Worm (Caenorhabditis elegans) whole organism, young adult: ENCODE data around the gene pals-32.

Source experiments
- B0261.1 ChIP-seq: sonication (generic microtip); optimal IDR thresholded peaks from 2 replicates; lab custom pipeline; 2016; ENCODE audit warnings: mild to moderate bottlenecking, missing genetic modification characterization, moderate library complexity, missing compliant biosample characterization
- B0336.3 ChIP-seq: fragments of 200-800 bp; sonication (Bioruptor generic); IDR thresholded peaks from 2 replicates; pipeline ENCODE4 v1.3.6; 2022; ENCODE audit warnings: missing genetic modification characterization, missing compliant biosample characterization
- F10E7.11 ChIP-seq: sonication (generic microtip); optimal IDR thresholded peaks from 2 replicates; lab custom pipeline; 2017; ENCODE audit warnings: mild to moderate bottlenecking, missing genetic modification characterization, moderate library complexity, missing compliant biosample characterization
- F37B4.10 ChIP-seq: fragments of 200-800 bp; sonication (Bioruptor generic); IDR thresholded peaks from 2 replicates; pipeline ENCODE4 v1.3.6; 2022; ENCODE audit warnings: missing genetic modification characterization, missing compliant biosample characterization
- Y53F4B.3 ChIP-seq: fragments of 200-800 bp; sonication (Bioruptor generic); IDR thresholded peaks from 2 replicates; pipeline ENCODE4 v1.3.6; 2022; ENCODE audit warnings: missing genetic modification reagents, missing genetic modification characterization, missing compliant biosample characterization
- Y53G8AR.9 ChIP-seq: fragments of 200-800 bp; sonication (Bioruptor generic); conservative IDR thresholded peaks from 2 replicates; pipeline ENCODE4 v1.3.6; 2022; ENCODE audit warnings: missing genetic modification reagents, missing genetic modification characterization, missing compliant biosample characterization
- Y56A3A.18 ChIP-seq: fragments of 200-800 bp; sonication (Bioruptor generic); IDR thresholded peaks from 2 replicates; pipeline ENCODE4 v1.3.6; 2022; ENCODE audit warnings: missing genetic modification reagents, missing genetic modification characterization, missing compliant biosample characterization
- Y95B8A.8 ChIP-seq: fragments of 200-800 bp; sonication (Bioruptor generic); IDR thresholded peaks from 2 replicates; pipeline ENCODE4 v1.3.6; 2022; ENCODE audit warnings: missing genetic modification reagents, missing genetic modification characterization, missing compliant biosample characterization
- akir-1 ChIP-seq: fragments of 200-800 bp; sonication (Bioruptor generic); optimal IDR thresholded peaks from 2 replicates; lab custom pipeline; 2018; ENCODE audit warnings: mild to moderate bottlenecking, missing genetic modification characterization, moderate library complexity, missing compliant biosample characterization
- atf-7 ChIP-seq: sonication (generic microtip); optimal IDR thresholded peaks from 2 replicates; lab custom pipeline; 2017; ENCODE audit warnings: mild to moderate bottlenecking, missing genetic modification characterization, missing compliant biosample characterization
- ceh-79 ChIP-seq: sonication (generic microtip); optimal IDR thresholded peaks from 2 replicates; lab custom pipeline; 2017; ENCODE audit warnings: mild to moderate bottlenecking, missing genetic modification characterization, missing compliant biosample characterization
- chd-7 ChIP-seq: sonication (generic microtip); optimal IDR thresholded peaks from 2 replicates; lab custom pipeline; 2016; ENCODE audit warnings: mild to moderate bottlenecking, missing genetic modification characterization, moderate library complexity, missing compliant biosample characterization
- dox-1 ChIP-seq: fragments of 200-800 bp; sonication (Bioruptor generic); IDR thresholded peaks from 2 replicates; pipeline ENCODE4 v1.3.6; 2022; ENCODE audit warnings: missing genetic modification reagents, missing genetic modification characterization, missing compliant biosample characterization
- hlh-12 ChIP-seq: sonication (generic microtip); optimal IDR thresholded peaks from 2 replicates; lab custom pipeline; 2016; ENCODE audit warnings: missing genetic modification characterization, missing compliant biosample characterization
- hsf-1 ChIP-seq: fragments of 200-800 bp; sonication (Bioruptor generic); IDR thresholded peaks from 2 replicates; pipeline ENCODE4 v1.3.6; 2022; ENCODE audit warnings: missing genetic modification reagents, missing genetic modification characterization, missing compliant biosample characterization
- lag-1 ChIP-seq: fragments of 200-800 bp; sonication (Bioruptor generic); IDR thresholded peaks from 2 replicates; pipeline ENCODE4 v1.3.6; 2022; ENCODE audit warnings: missing genetic modification reagents, missing genetic modification characterization, missing compliant biosample characterization
- lin-40 ChIP-seq: sonication (generic microtip); optimal IDR thresholded peaks from 2 replicates; lab custom pipeline; 2016; ENCODE audit warnings: missing genetic modification characterization, mild to moderate bottlenecking, missing compliant biosample characterization, missing genotype, missing genetic modification reagents
- lin-54 ChIP-seq: fragments of 200-800 bp; sonication (Bioruptor generic); optimal IDR thresholded peaks from 2 replicates; lab custom pipeline; 2018; ENCODE audit warnings: mild to moderate bottlenecking, missing genetic modification characterization, missing compliant biosample characterization
- madf-10 ChIP-seq: sonication (generic microtip); optimal IDR thresholded peaks from 2 replicates; lab custom pipeline; 2016; ENCODE audit warnings: mild to moderate bottlenecking, missing genetic modification characterization, missing compliant biosample characterization
- madf-3 ChIP-seq: fragments of 200-800 bp; sonication (Bioruptor generic); IDR thresholded peaks from 2 replicates; pipeline ENCODE4 v1.3.6; 2022; ENCODE audit warnings: missing genetic modification reagents, missing genetic modification characterization, missing compliant biosample characterization
- mcd-1 ChIP-seq: fragments of 200-800 bp; sonication (Bioruptor generic); IDR thresholded peaks from 2 replicates; pipeline ENCODE4 v1.3.6; 2022; ENCODE audit warnings: missing genetic modification reagents, missing genetic modification characterization, missing compliant biosample characterization
- nfyb-1 ChIP-seq: fragments of 200-800 bp; sonication (Bioruptor generic); IDR thresholded peaks from 2 replicates; pipeline ENCODE4 v1.3.6; 2022; ENCODE audit warnings: missing genetic modification reagents, missing genetic modification characterization, missing compliant biosample characterization
- nhr-179 ChIP-seq: sonication (generic microtip); optimal IDR thresholded peaks from 2 replicates; lab custom pipeline; 2016; ENCODE audit warnings: mild to moderate bottlenecking, missing genetic modification characterization, missing compliant biosample characterization
- nhr-80 ChIP-seq: sonication (generic microtip); optimal IDR thresholded peaks from 2 replicates; lab custom pipeline; 2016; ENCODE audit warnings: missing genetic modification characterization, missing compliant biosample characterization
- nhr-90 ChIP-seq: sonication (generic microtip); optimal IDR thresholded peaks from 2 replicates; lab custom pipeline; 2016; ENCODE audit warnings: missing genotype, mild to moderate bottlenecking, missing genetic modification characterization, missing compliant biosample characterization
- pbrm-1 ChIP-seq: fragments of 200-800 bp; sonication (Bioruptor generic); IDR thresholded peaks from 2 replicates; pipeline ENCODE4 v1.3.6; 2022; ENCODE audit warnings: missing genetic modification reagents, missing genetic modification characterization, missing compliant biosample characterization
- repo-1 ChIP-seq: sonication (generic microtip); optimal IDR thresholded peaks from 2 replicates; lab custom pipeline; 2017; ENCODE audit warnings: mild to moderate bottlenecking, missing genetic modification characterization, missing compliant biosample characterization
- rpc-1 ChIP-seq, 2 experiments: fragments of 150-350 bp in 1 of 2; sonication (generic microtip) in 1 of 2; optimal IDR thresholded peaks; 2 replicates each; lab custom pipeline; 2014 to 2018; ENCODE audit warnings: missing biosample characterization in 1 of 2, missing genetic modification characterization in 1 of 2, missing genetic modification reagents in 1 of 2, missing genotype in 1 of 2
- snpc-4 ChIP-seq, 5 experiments: fragments of 150-350 bp in 1 of 5; sonication (generic microtip) in 4 of 5; optimal IDR thresholded peaks; 2 replicates each; lab custom pipeline; 2014 to 2018; ENCODE audit warnings: missing genetic modification characterization in 5 of 5, missing biosample characterization in 3 of 5, antibody characterized with exemption in 2 of 5, mild to moderate bottlenecking in 2 of 5, missing compliant biosample characterization in 2 of 5, missing genotype in 2 of 5, moderate library complexity in 2 of 5, missing genetic modification reagents in 1 of 5
- tbp1 ChIP-seq: fragments of 200-800 bp; sonication (Bioruptor generic); optimal IDR thresholded peaks from 2 replicates; lab custom pipeline; 2018; ENCODE audit warnings: mild to moderate bottlenecking, missing genetic modification characterization, missing compliant biosample characterization
- tbx-9 ChIP-seq: sonication (generic microtip); optimal IDR thresholded peaks from 2 replicates; lab custom pipeline; 2016; ENCODE audit warnings: borderline replicate concordance, missing genetic modification characterization, inconsistent platforms, missing compliant biosample characterization
- ztf-22 ChIP-seq: fragments of 200-800 bp; sonication (Bioruptor generic); optimal IDR thresholded peaks from 2 replicates; lab custom pipeline; 2018; ENCODE audit warnings: mild to moderate bottlenecking, missing genetic modification characterization, moderate library complexity, missing compliant biosample characterization

Gene pals-32

DNA sequence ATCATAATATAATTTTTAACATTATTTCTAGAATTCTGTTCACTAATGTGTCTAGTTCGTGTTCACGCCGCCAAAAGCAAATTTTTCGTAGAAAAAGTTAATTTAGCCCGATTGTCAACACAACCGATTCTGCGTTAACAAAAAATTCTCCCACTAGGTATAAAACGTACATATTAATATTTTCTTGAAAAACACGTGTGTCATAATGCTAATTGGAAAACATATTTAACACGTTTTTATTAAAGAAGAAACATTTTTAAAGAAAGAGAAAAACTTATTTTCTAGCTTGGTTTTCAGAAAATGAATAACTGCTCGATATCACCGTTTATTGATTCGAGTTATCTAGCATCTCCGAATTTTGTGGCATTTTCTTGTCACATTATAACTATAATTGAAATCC, 26.3 kb upstream of the pals-32 start, which contains the start of gene srh-243:
TSS of gene srh-243 (plus strand) at position 301 of the 400 bp plus-strand sequence.
- no peak for TF ChIP-seq Y53F4B.3 (GFP tag; lab: Robert Waterston, UW)

DNA sequence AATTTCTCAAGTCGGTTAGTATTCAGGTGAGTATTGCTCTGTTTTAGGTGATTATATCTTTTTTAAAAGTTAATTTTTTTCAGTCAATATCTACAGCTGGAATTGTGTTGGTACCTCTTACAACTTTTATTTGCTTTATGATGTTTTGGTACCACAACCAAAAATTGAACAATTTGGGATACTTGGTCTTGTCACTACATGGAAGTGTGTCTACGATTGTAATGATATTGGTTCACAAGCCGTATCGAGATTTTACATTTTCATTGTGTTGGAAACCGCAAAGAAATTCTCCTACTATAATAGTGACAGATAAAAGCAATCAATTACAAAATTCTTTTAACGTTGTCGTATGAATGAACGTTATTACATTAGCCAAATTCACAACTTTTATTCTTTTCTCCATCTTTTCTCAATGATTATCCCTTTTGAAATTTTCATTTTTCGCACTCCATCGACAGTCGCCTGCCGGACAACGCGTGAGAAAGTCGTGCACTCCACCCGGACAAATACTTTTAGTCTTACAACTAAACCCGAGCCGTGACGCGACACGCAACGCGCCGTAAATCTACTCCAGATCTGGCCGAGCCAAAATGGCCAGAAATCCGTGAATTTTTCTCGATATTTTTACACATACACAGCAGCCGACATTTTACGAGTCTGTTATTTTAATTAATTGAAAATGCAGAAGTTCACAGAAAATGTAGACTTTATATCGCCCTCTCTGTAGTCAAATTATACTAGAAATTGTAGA, 24.5 kb upstream of the pals-32 start:
- TF ChIP-seq ztf-22 (GFP tag; lab: Kevin White, UChicago) (peak; percentile 50), lin-54 (GFP tag; lab: Kevin White, UChicago) (peak; percentile 14), B0336.3 (GFP tag; lab: Robert Waterston, UW) (peak; percentile 37; the same call in 1 of the 2 replicates), hsf-1 (GFP tag; lab: Robert Waterston, UW) (peak; percentile 40; the same call in 1 of the 2 replicates), repo-1 (tag; lab: Kevin White, UChicago) (peak; percentile 45), nfyb-1 (peak; percentile 77), Y53G8AR.9 (GFP tag; lab: Robert Waterston, UW) (peak; percentile 62), atf-7 (tag; lab: Kevin White, UChicago) (peak; percentile 11), Y56A3A.18 (GFP tag; lab: Robert Waterston, UW) (peak; percentile 16; the same call in 1 of the 2 replicates), F37B4.10 (GFP tag; lab: Robert Waterston, UW) (peak; percentile 98), snpc-4 (GFP tag; optimal IDR thresholded peaks at IDR 0.05; lab: Kevin White, UChicago) (no peak), snpc-4 (tag; optimal IDR thresholded peaks at IDR 0.05; lab: Kevin White, UChicago) (peak in 2 of 4 experiments; percentile 7 to 86), nhr-179 (tag; lab: Kevin White, UChicago) (no peak), nhr-80 (tag; lab: Kevin White, UChicago) (peak; percentile 69), madf-10 (tag; lab: Kevin White, UChicago) (peak; percentile 29), dox-1 (GFP tag; lab: Robert Waterston, UW) (peak; percentile 23; the same call in 1 of the 2 replicates), lag-1 (GFP tag; lab: Robert Waterston, UW) (no peak), nhr-90 (peak; percentile 62), B0261.1 (tag; lab: Kevin White, UChicago) (no peak), tbx-9 (tag; lab: Kevin White, UChicago) (no peak), mcd-1 (GFP tag; lab: Robert Waterston, UW) (no peak), chd-7 (tag; lab: Kevin White, UChicago) (peak; percentile 54)

ce11 chrV:2872947-2873346, 23.5 kb upstream of the pals-32 start:
- TF ChIP-seq repo-1 (tag; lab: Kevin White, UChicago) (no peak), F37B4.10 (GFP tag; lab: Robert Waterston, UW) (peak; percentile 98), tbp1 (GFP tag; lab: Kevin White, UChicago) (no peak), rpc-1 (optimal IDR thresholded peaks at IDR 0.05; lab: Kevin White, UChicago) (no peak), rpc-1 (tag; optimal IDR thresholded peaks at IDR 0.05; lab: Kevin White, UChicago) (no peak), akir-1 (GFP tag; lab: Kevin White, UChicago) (no peak), ceh-79 (tag; lab: Kevin White, UChicago) (no peak), tbx-9 (tag; lab: Kevin White, UChicago) (no peak), F10E7.11 (no peak), Y95B8A.8 (GFP tag; lab: Robert Waterston, UW) (no peak), lin-40 (tag; lab: Kevin White, UChicago) (no peak), nhr-90 (no peak), madf-3 (0 out of 2 replicates have a peak, but pooled peaks have one; percentile 20), pbrm-1 (GFP tag; lab: Robert Waterston, UW) (no peak)

ce11 chrV:2875422-2875821, 21.0 kb upstream of the pals-32 start, which contains the start of gene folt-2:
TSS of gene folt-2 (minus strand) at chrV:2875600.
- peak; percentile 76 for TF ChIP-seq nhr-80 (tag; lab: Kevin White, UChicago)
- no peak for TF ChIP-seq hlh-12 (tag; lab: Kevin White, UChicago)
- TF ChIP-seq atf-7 (tag; lab: Kevin White, UChicago): peak; percentile 5
